Fruit fly (Drosophila melanogaster): ENCODE measurements around the gene sty.

The sty gene

DNA sequence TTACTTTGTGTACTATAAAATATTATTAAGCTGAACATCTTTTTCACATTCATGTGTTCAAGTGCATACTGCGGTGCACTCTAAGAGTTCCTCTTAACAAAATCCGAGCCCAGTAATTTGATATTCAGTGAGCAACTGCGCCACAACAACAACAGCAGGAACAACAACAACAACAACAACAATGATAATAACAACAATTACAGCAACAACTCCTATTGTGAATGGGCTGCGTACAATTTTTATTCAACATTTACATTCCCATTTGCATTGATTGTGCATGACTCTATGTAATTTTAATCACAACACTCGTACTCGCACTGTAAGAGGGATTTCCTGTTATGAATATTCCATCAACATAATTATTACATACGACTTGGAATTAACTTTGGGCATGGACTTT is 37.1 kb downstream of the sty start:
- no peak for TF ChIP-seq cad (GFP tag; optimal IDR thresholded peaks at IDR 0.05)
- no peak for TF ChIP-seq CG7357 (GFP tag; IDR thresholded peaks at IDR 0.05)
- TF ChIP-seq Optix (GFP tag; IDR thresholded peaks at IDR 0.05): no peak
- no peak for TF ChIP-seq CG8281 (tag; optimal IDR thresholded peaks at IDR 0.05)
- TF ChIP-seq tx (GFP tag; optimal IDR thresholded peaks at IDR 0.05): no peak
- TF ChIP-seq D19A (tag; optimal IDR thresholded peaks at IDR 0.05): no peak
- TF ChIP-seq bsh (GFP tag; optimal IDR thresholded peaks at IDR 0.05): no peak
- no peak for TF ChIP-seq salm (tag; optimal IDR thresholded peaks at IDR 0.05)
- no peak for TF ChIP-seq HLHmδ (GFP tag; optimal IDR thresholded peaks at IDR 0.05)
- no peak for TF ChIP-seq gt (GFP tag; IDR thresholded peaks at IDR 0.05)
- no peak for TF ChIP-seq pum (GFP tag; optimal IDR thresholded peaks at IDR 0.05)
- TF ChIP-seq CG32532 (GFP tag; IDR thresholded peaks at IDR 0.05): no peak
- no peak for TF ChIP-seq CG15696 (tag; optimal IDR thresholded peaks at IDR 0.05)
- peak; percentile 9 for TF ChIP-seq kni (GFP tag; optimal IDR thresholded peaks at IDR 0.05)
- TF ChIP-seq CG2712 (tag; optimal IDR thresholded peaks at IDR 0.05): peak; percentile 90
- TF ChIP-seq tio (GFP tag; optimal IDR thresholded peaks at IDR 0.05): no peak
- peak; percentile 83 for TF ChIP-seq vvl (GFP tag; IDR thresholded peaks at IDR 0.05)
- no peak for TF ChIP-seq CG33557 (GFP tag; optimal IDR thresholded peaks at IDR 0.05)
- TF ChIP-seq Hr39 (optimal IDR thresholded peaks at IDR 0.05): no peak
- TF ChIP-seq esg (GFP tag; conservative IDR thresholded peaks at IDR 0.05): no peak
- TF ChIP-seq CG10147 (GFP tag; optimal IDR thresholded peaks at IDR 0.05): no peak
- no peak for TF ChIP-seq CG1832 (GFP tag; optimal IDR thresholded peaks at IDR 0.05)
- no peak for TF ChIP-seq Dek (tag; optimal IDR thresholded peaks at IDR 0.05)
- TF ChIP-seq sqz (GFP tag; optimal IDR thresholded peaks at IDR 0.05): no peak
- TF ChIP-seq prd (optimal IDR thresholded peaks at IDR 0.05): no peak
- TF ChIP-seq prd (GFP tag; IDR thresholded peaks at IDR 0.05): no peak
- no peak for TF ChIP-seq Dbx (GFP tag; IDR thresholded peaks at IDR 0.05)
- TF ChIP-seq CG2202 (tag; optimal IDR thresholded peaks at IDR 0.05): no peak
- peak; percentile 98 for TF ChIP-seq CG4360 (GFP tag; IDR thresholded peaks at IDR 0.05)
- no peak for TF ChIP-seq CG12155 (GFP tag; optimal IDR thresholded peaks at IDR 0.05)
- no peak for TF ChIP-seq CG11093 (GFP tag; IDR thresholded peaks at IDR 0.05)
- TF ChIP-seq CG14667 (GFP tag; IDR thresholded peaks at IDR 0.05): no peak
- no peak for TF ChIP-seq CG2875 (GFP tag; optimal IDR thresholded peaks at IDR 0.05)
- TF ChIP-seq Pdp1 (GFP tag; optimal IDR thresholded peaks at IDR 0.05): peak in 1 of 2 experiments; percentile 26
- no peak for TF ChIP-seq zen2 (GFP tag; IDR thresholded peaks at IDR 0.05; ENCODE audit: partially characterized antibody)
- no peak for TF ChIP-seq pita (GFP tag; optimal IDR thresholded peaks at IDR 0.05)
- TF ChIP-seq hb (GFP tag; IDR thresholded peaks at IDR 0.05; ENCODE audit: partially characterized antibody): no peak
- TF ChIP-seq Hmx (GFP tag; optimal IDR thresholded peaks at IDR 0.05): no peak
- no peak for TF ChIP-seq pfk (GFP tag; optimal IDR thresholded peaks at IDR 0.05)
- no peak for TF ChIP-seq en (GFP tag; optimal IDR thresholded peaks at IDR 0.05)
- TF ChIP-seq danr (GFP tag; IDR thresholded peaks at IDR 0.05): no peak
- TF ChIP-seq sna (GFP tag; IDR thresholded peaks at IDR 0.05; ENCODE audit: partially characterized antibody): no peak
- TF ChIP-seq CG30020 (tag; optimal IDR thresholded peaks at IDR 0.05): no peak
- TF ChIP-seq z (GFP tag; IDR thresholded peaks at IDR 0.05): no peak
- TF ChIP-seq Six4 (GFP tag; optimal IDR thresholded peaks at IDR 0.05): no peak
- TF ChIP-seq jing (GFP tag; optimal IDR thresholded peaks at IDR 0.05): no peak
- peak; percentile 23 for TF ChIP-seq twi (tag; optimal IDR thresholded peaks at IDR 0.05)
- no peak for TF ChIP-seq nmo (GFP tag; optimal IDR thresholded peaks at IDR 0.05)
